Worm (Caenorhabditis elegans): Measurements from ENCODE around the gene lin-18.

lin-18 gene

ce11 chrX:4008922-4009321 is 50.6 kb downstream of the lin-18 start (continued):
- TF ChIP-seq F49E8.2 (tag; optimal IDR thresholded peaks at IDR 0.05; ENCODE audit: borderline replicate concordance) (no peak), php-3 (GFP tag; IDR thresholded peaks at IDR 0.05) (peak; percentile 57), Y105C5A.15 (GFP tag; IDR thresholded peaks at IDR 0.05) (no peak), ceh-28 (tag; optimal IDR thresholded peaks at IDR 0.05) (no peak), ceh-20 (GFP tag; IDR thresholded peaks at IDR 0.05) (no peak), zag-1 (tag; optimal IDR thresholded peaks at IDR 0.05) (no peak), nhr-48 (tag; optimal IDR thresholded peaks at IDR 0.05) (peak; percentile 67), ZK337.2 (GFP tag; IDR thresholded peaks at IDR 0.05) (no peak), T20F7.1 (GFP tag; optimal IDR thresholded peaks at IDR 0.05) (peak; percentile 49), fos-1 (tag; optimal IDR thresholded peaks at IDR 0.05) (no peak), lsy-2 (tag; optimal IDR thresholded peaks at IDR 0.05) (peak in 1 of 2 experiments; percentile 42), nhr-42 (GFP tag; IDR thresholded peaks at IDR 0.05) (no peak), daf-19 (GFP tag; conservative IDR thresholded peaks at IDR 0.05) (no peak), F26F4.8 (GFP tag; conservative IDR thresholded peaks at IDR 0.05) (no peak), tag-97 (GFP tag; IDR thresholded peaks at IDR 0.05) (no peak), snpc-1.2 (GFP tag; IDR thresholded peaks at IDR 0.05) (no peak), ceh-32 (tag; optimal IDR thresholded peaks at IDR 0.05; ENCODE audit: poor library complexity) (no peak), mep-1 (tag; optimal IDR thresholded peaks at IDR 0.05) (peak; percentile 37), gei-8 (GFP tag; optimal IDR thresholded peaks at IDR 0.05) (no peak), R02D3.7 (tag; optimal IDR thresholded peaks at IDR 0.05) (no peak), egl-43 (GFP tag; IDR thresholded peaks at IDR 0.05) (no peak), T26A8.4 (GFP tag; IDR thresholded peaks at IDR 0.05) (no peak), daf-16 (GFP tag; optimal IDR thresholded peaks at IDR 0.05) (peak in 1 of 2 experiments; percentile 12), daf-16 (tag; optimal IDR thresholded peaks at IDR 0.05) (peak; percentile 97), lim-7 (GFP tag; IDR thresholded peaks at IDR 0.05) (no peak), hmg-1.1 (GFP tag; IDR thresholded peaks at IDR 0.05) (no peak), lin-38 (GFP tag; IDR thresholded peaks at IDR 0.05) (no peak), ceh-62 (tag; optimal IDR thresholded peaks at IDR 0.05) (no peak), dmd-6 (GFP tag; IDR thresholded peaks at IDR 0.05) (peak; percentile 94), F37D6.2 (tag; optimal IDR thresholded peaks at IDR 0.05) (no peak), vab-7 (GFP tag; IDR thresholded peaks at IDR 0.05) (no peak), arid-1 (GFP tag; conservative IDR thresholded peaks at IDR 0.05) (no peak), unc-62 (GFP tag; optimal IDR thresholded peaks at IDR 0.05 in 1 of 2) (peak in 1 of 2 experiments; percentile 14), unc-62 (tag; optimal IDR thresholded peaks at IDR 0.05) (no peak), Y48G9A.11 (GFP tag; IDR thresholded peaks at IDR 0.05) (no peak), nhr-25 (tag; optimal IDR thresholded peaks at IDR 0.05; ENCODE audit: borderline replicate concordance, insufficient read depth) (no peak), saeg-2 (GFP tag; IDR thresholded peaks at IDR 0.05) (no peak), zip-2 (tag; optimal IDR thresholded peaks at IDR 0.05) (no peak), jun-1 (tag; optimal IDR thresholded peaks at IDR 0.05) (no peak), daf-12 (tag; optimal IDR thresholded peaks at IDR 0.05) (no peak), lin-1 (GFP tag; IDR thresholded peaks at IDR 0.05) (0 out of 2 replicates have a peak, but pooled peaks have one; percentile 61), zip-11 (GFP tag; IDR thresholded peaks at IDR 0.05) (no peak), lin-39 (tag; optimal IDR thresholded peaks at IDR 0.05) (no peak), nhr-76 (tag; optimal IDR thresholded peaks at IDR 0.05) (no peak), ceh-82 (tag; optimal IDR thresholded peaks at IDR 0.05) (no peak), F44E2.7 (GFP tag; IDR thresholded peaks at IDR 0.05) (no peak), dpl-1 (GFP tag; optimal IDR thresholded peaks at IDR 0.05) (no peak), ceh-44 (GFP tag; IDR thresholded peaks at IDR 0.05) (no peak), D1046.2 (GFP tag; IDR thresholded peaks at IDR 0.05) (no peak), aha-1 (tag) (peak; percentile 73), fkh-10 (GFP tag; optimal IDR thresholded peaks at IDR 0.05) (no peak), F10B5.3 (tag; optimal IDR thresholded peaks at IDR 0.05) (no peak), nhr-10 (tag; optimal IDR thresholded peaks at IDR 0.05) (peak; percentile 9), ctbp-1 (GFP tag; IDR thresholded peaks at IDR 0.05) (no peak)
